Worm (Caenorhabditis elegans): Measurements from ENCODE around the gene gly-1.
"Not testable (repeated sequence)": the region's sequence is repeated elsewhere in the genome, so short reads cannot be mapped to it uniquely, and the experiment has no call there.

Gene gly-1

ce11 chrII:10902104-10902503, at the start of gene gly-1:
gly-1 (minus strand) TSS chrII:10902204.
- TF ChIP-seq him-1 (tag; optimal IDR thresholded peaks at IDR 0.05) (no peak), dao-5 (tag; optimal IDR thresholded peaks at IDR 0.05) (no peak), W03F9.2 (tag; optimal IDR thresholded peaks at IDR 0.05) (no peak)

- TF ChIP-seq W03F9.2 (tag; optimal IDR thresholded peaks at IDR 0.05) (no peak), him-1 (tag; optimal IDR thresholded peaks at IDR 0.05) (no peak), dao-5 (tag; optimal IDR thresholded peaks at IDR 0.05) (no peak)
Measured at ce11 chrII:10950107-10950679, 48.2 kb upstream of the gly-1 start, which contains the start of gene gst-5. gst-5 (plus strand) TSS chrII:10950352.

ce11 chrII:10949383-10949782, 47.4 kb upstream of the gly-1 start:
- TF ChIP-seq him-1 (tag; optimal IDR thresholded peaks at IDR 0.05) = no peak
- TF ChIP-seq W03F9.2 (tag; optimal IDR thresholded peaks at IDR 0.05) = no peak
- TF ChIP-seq dao-5 (tag; optimal IDR thresholded peaks at IDR 0.05) = no peak

- no peak for TF ChIP-seq him-1 (tag; optimal IDR thresholded peaks at IDR 0.05)
- no peak for TF ChIP-seq dao-5 (tag; optimal IDR thresholded peaks at IDR 0.05)
- no peak for TF ChIP-seq W03F9.2 (tag; optimal IDR thresholded peaks at IDR 0.05)
Measured at ce11 chrII:10948236-10949025, 46.4 kb upstream of the gly-1 start.

- TF ChIP-seq him-1 (tag; optimal IDR thresholded peaks at IDR 0.05) (no peak), dao-5 (tag; optimal IDR thresholded peaks at IDR 0.05) (no peak), W03F9.2 (tag; optimal IDR thresholded peaks at IDR 0.05) (no peak)
Measured at ce11 chrII:10947317-10947716, 45.3 kb upstream of the gly-1 start, which contains the start of the genes tceb-3 and gskl-1. tceb-3 (minus strand) TSS chrII:10947417. gskl-1 (plus strand) TSS chrII:10947559.

ce11 chrII:10946848-10947247, 44.8 kb upstream of the gly-1 start:
- TF ChIP-seq W03F9.2 (tag; optimal IDR thresholded peaks at IDR 0.05) = no peak

ce11 chrII:10945446-10945845, 43.4 kb upstream of the gly-1 start:
- no peak for TF ChIP-seq dao-5 (tag; optimal IDR thresholded peaks at IDR 0.05)
- TF ChIP-seq him-1 (tag; optimal IDR thresholded peaks at IDR 0.05) = no peak

ce11 chrII:10941918-10942317, 39.9 kb upstream of the gly-1 start, which contains the start of gene R03D7.15:
R03D7.15 (plus strand) TSS chrII:10942216.
- TF ChIP-seq W03F9.2, dao-5, him-1 (tag; optimal IDR thresholded peaks at IDR 0.05): not testable (repeated sequence)

- TF ChIP-seq W03F9.2 (tag; optimal IDR thresholded peaks at IDR 0.05) (no peak), dao-5 (tag; optimal IDR thresholded peaks at IDR 0.05) (no peak), him-1 (tag; optimal IDR thresholded peaks at IDR 0.05) (no peak)
Measured at ce11 chrII:10935336-10935735, 33.3 kb upstream of the gly-1 start.

ce11 chrII:10934786-10935185, 32.8 kb upstream of the gly-1 start, which contains the start of gene R03D7.2:
R03D7.2 (minus strand) TSS chrII:10935184.
- TF ChIP-seq W03F9.2 (tag; optimal IDR thresholded peaks at IDR 0.05) = no peak
- TF ChIP-seq dao-5 (tag; optimal IDR thresholded peaks at IDR 0.05) = no peak
- TF ChIP-seq him-1 (tag; optimal IDR thresholded peaks at IDR 0.05) = no peak

ce11 chrII:10933948-10934722, 32.1 kb upstream of the gly-1 start:
- TF ChIP-seq dao-5 (tag; optimal IDR thresholded peaks at IDR 0.05) = no peak
- TF ChIP-seq him-1 (tag; optimal IDR thresholded peaks at IDR 0.05) = no peak
- no peak for TF ChIP-seq W03F9.2 (tag; optimal IDR thresholded peaks at IDR 0.05)

ce11 chrII:10932305-10932704, 30.3 kb upstream of the gly-1 start:
- TF ChIP-seq W03F9.2 (tag; optimal IDR thresholded peaks at IDR 0.05) = no peak
- TF ChIP-seq him-1 (tag; optimal IDR thresholded peaks at IDR 0.05) = no peak
- TF ChIP-seq dao-5 (tag; optimal IDR thresholded peaks at IDR 0.05) = no peak

ce11 chrII:10930678-10931650, 29.0 kb upstream of the gly-1 start:
- TF ChIP-seq W03F9.2 (tag; optimal IDR thresholded peaks at IDR 0.05) (no peak), him-1 (tag; optimal IDR thresholded peaks at IDR 0.05) (no peak), dao-5 (tag; optimal IDR thresholded peaks at IDR 0.05) (no peak)
